Fruit fly (Drosophila melanogaster): ENCODE results near the gene CG32591.
A peak's percentile ranks its signal among the peaks of the same experiment; 100 is the strongest.

Gene CG32591

DNA sequence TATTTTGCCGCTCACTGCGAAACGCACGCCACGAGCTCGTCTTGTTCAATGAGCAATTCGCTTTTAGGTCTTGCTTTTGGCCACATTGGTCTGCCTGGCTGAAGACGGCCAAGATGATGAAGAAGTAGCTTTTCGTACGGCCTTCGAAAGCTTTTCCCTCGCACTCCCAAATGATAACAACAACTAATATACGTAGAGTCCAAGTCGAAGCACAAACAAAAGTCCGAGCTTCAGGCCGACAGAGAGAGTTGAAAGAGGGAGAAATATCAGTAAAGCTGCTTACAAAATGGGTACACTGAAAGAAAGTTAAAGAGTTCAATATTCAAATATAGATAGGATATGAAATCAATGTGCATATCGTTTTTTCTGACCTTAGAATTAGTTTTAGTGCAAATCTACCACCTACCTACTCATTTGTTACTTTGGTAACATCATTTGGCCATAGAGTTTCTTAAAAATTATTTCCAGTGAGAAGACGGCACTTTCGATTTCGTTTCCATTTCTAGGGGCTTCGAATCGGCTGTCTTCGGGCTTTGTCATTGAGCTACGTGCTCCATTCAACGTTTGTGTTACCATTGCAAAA is 46.1 kb downstream of the CG32591 start, which contains the start of the genes CG45064 and CG45065 (continued):
- TF ChIP-seq Rfx (GFP tag; IDR thresholded peaks at IDR 0.05) = peak; percentile 67
- TF ChIP-seq bcd (GFP tag; optimal IDR thresholded peaks at IDR 0.05) = peak; percentile 81
- peak; percentile 64 for TF ChIP-seq CG9727 (GFP tag; optimal IDR thresholded peaks at IDR 0.05)
- TF ChIP-seq lola (GFP tag; optimal IDR thresholded peaks at IDR 0.05) = peak in 1 of 3 experiments; percentile 79
- TF ChIP-seq dm (GFP tag; optimal IDR thresholded peaks at IDR 0.05) = peak; percentile 38
- TF ChIP-seq Awh (GFP tag; IDR thresholded peaks at IDR 0.05) = peak; percentile 93
- TF ChIP-seq sd (tag; optimal IDR thresholded peaks at IDR 0.05) = peak; percentile 43
- peak; percentile 90 for TF ChIP-seq ap (GFP tag; IDR thresholded peaks at IDR 0.05)
- peak; percentile 58 for TF ChIP-seq CG17802 (tag; optimal IDR thresholded peaks at IDR 0.05)
- TF ChIP-seq crp (GFP tag; optimal IDR thresholded peaks at IDR 0.05) = peak in 1 of 2 experiments; percentile 31
- TF ChIP-seq dmrt99B (tag; optimal IDR thresholded peaks at IDR 0.05) = peak; percentile 95
- no peak for TF ChIP-seq cas (GFP tag; IDR thresholded peaks at IDR 0.05)
- TF ChIP-seq Myb (GFP tag; optimal IDR thresholded peaks at IDR 0.05) = peak; percentile 63
- peak; percentile 49 for TF ChIP-seq CG13296 (GFP tag; optimal IDR thresholded peaks at IDR 0.05)
- peak; percentile 84 for TF ChIP-seq Side (GFP tag; optimal IDR thresholded peaks at IDR 0.05)
- TF ChIP-seq fru (optimal IDR thresholded peaks at IDR 0.05) = no peak
- no peak for TF ChIP-seq CG2129 (GFP tag; IDR thresholded peaks at IDR 0.05; ENCODE audit: partially characterized antibody)
- no peak for TF ChIP-seq tna (GFP tag; IDR thresholded peaks at IDR 0.05; ENCODE audit: partially characterized antibody)
- peak; percentile 65 for TF ChIP-seq Bteb2 (GFP tag; optimal IDR thresholded peaks at IDR 0.05)
- TF ChIP-seq CG10366 (GFP tag; IDR thresholded peaks at IDR 0.05) = peak; percentile 83
- TF ChIP-seq CG12071 (GFP tag; optimal IDR thresholded peaks at IDR 0.05) = peak; percentile 83
- TF ChIP-seq pb (GFP tag; optimal IDR thresholded peaks at IDR 0.05) = peak; percentile 80
- TF ChIP-seq H15 (GFP tag; IDR thresholded peaks at IDR 0.05) = peak; percentile 86
- TF ChIP-seq ab (GFP tag; optimal IDR thresholded peaks at IDR 0.05) = peak; percentile 35
- no peak for TF ChIP-seq chinmo (GFP tag; IDR thresholded peaks at IDR 0.05; ENCODE audit: partially characterized antibody)
- TF ChIP-seq tup (GFP tag; optimal IDR thresholded peaks at IDR 0.05) = peak; percentile 27
- peak; percentile 72 for TF ChIP-seq chn (GFP tag; optimal IDR thresholded peaks at IDR 0.05)
- peak; percentile 74 for TF ChIP-seq onecut (GFP tag; IDR thresholded peaks at IDR 0.05)
- peak; percentile 75 for TF ChIP-seq Dek (tag; optimal IDR thresholded peaks at IDR 0.05)
- TF ChIP-seq ro (GFP tag; IDR thresholded peaks at IDR 0.05) = peak; percentile 67
- TF ChIP-seq insv (GFP tag; optimal IDR thresholded peaks at IDR 0.05) = no peak
- TF ChIP-seq Fer3 (tag; optimal IDR thresholded peaks at IDR 0.05) = peak; percentile 65
- TF ChIP-seq CrebB (tag; optimal IDR thresholded peaks at IDR 0.05) = peak; percentile 53
- no peak for TF ChIP-seq hth (optimal IDR thresholded peaks at IDR 0.05)
- peak; percentile 58 for TF ChIP-seq CG8281 (tag; optimal IDR thresholded peaks at IDR 0.05)
- TF ChIP-seq gcm (GFP tag; optimal IDR thresholded peaks at IDR 0.05) = peak; percentile 84
- TF ChIP-seq CG15514 (GFP tag; optimal IDR thresholded peaks at IDR 0.05) = peak; percentile 35
- no peak for TF ChIP-seq Dip2 (GFP tag; IDR thresholded peaks at IDR 0.05)
- peak; percentile 88 for TF ChIP-seq CG17361 (GFP tag; IDR thresholded peaks at IDR 0.05)
- no peak for TF ChIP-seq HmgD (GFP tag; optimal IDR thresholded peaks at IDR 0.05)
- peak; percentile 91 for TF ChIP-seq CG5953 (GFP tag; IDR thresholded peaks at IDR 0.05)
- TF ChIP-seq p53 (GFP tag; optimal IDR thresholded peaks at IDR 0.05) = peak; percentile 59
- no peak for TF ChIP-seq Neu2 (GFP tag; optimal IDR thresholded peaks at IDR 0.05; ENCODE audit: borderline replicate concordance)
- peak; percentile 73 for TF ChIP-seq CG4730 (GFP tag; IDR thresholded peaks at IDR 0.05)
- TF ChIP-seq vnd (GFP tag; IDR thresholded peaks at IDR 0.05; ENCODE audit: partially characterized antibody) = no peak
- TF ChIP-seq CG34376 (GFP tag; optimal IDR thresholded peaks at IDR 0.05) = no peak
- peak; percentile 48 for TF ChIP-seq CG6272 (GFP tag; IDR thresholded peaks at IDR 0.05)
- peak; percentile 79 for TF ChIP-seq Mes4 (GFP tag; optimal IDR thresholded peaks at IDR 0.05)
- peak; percentile 81 for TF ChIP-seq D19A (tag; optimal IDR thresholded peaks at IDR 0.05)
- peak; percentile 66 for TF ChIP-seq tgo (GFP tag; IDR thresholded peaks at IDR 0.05)
- TF ChIP-seq CG10959 (GFP tag; IDR thresholded peaks at IDR 0.05) = no peak
